In the genomic region with DNA sequence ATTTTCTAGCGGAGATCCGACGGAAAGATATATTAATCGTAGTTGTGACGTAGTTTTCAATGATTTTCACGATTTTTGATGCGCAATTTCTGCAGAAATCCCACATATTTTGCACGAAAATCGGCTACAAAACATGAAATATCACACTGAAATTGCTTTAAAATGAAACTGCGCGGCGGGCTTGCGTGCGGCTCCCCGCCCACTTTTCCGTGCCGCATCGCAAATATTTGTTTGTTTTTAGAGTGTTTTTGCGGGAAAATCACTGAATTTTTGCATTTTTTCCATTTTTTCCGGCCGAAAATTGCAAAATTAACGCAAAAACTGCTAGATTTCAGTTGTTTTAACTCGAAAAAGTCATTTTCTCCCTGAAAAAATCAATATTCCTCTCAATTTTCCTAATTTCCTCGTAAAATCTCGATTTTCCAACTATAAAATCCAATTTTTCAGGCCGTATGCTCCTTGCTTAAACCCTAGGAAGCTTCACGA, we compare ENCODE assay signal across 4 worm cellular contexts.
TF ChIP-seq lines count a peak whose summit lies in the region.

A gene (plus strand): TSS at position 436 of the 486 bp plus-strand sequence.

TF ChIP-seq in whole organism, L2 larva, 48 proteins besides CTCF, POLR2A, EP300 and RAD21:
- TF ChIP-seq ama-1 (optimal IDR thresholded peaks at IDR 0.05; lab: Kevin White, UChicago), result no peak
- TF ChIP-seq mab-5 (tag; optimal IDR thresholded peaks at IDR 0.05; lab: Kevin White, UChicago), result no peak
- no peak for TF ChIP-seq nhr-129 (tag; optimal IDR thresholded peaks at IDR 0.05; lab: Kevin White, UChicago)
- peak; percentile 1 for TF ChIP-seq lin-11 (tag; optimal IDR thresholded peaks at IDR 0.05; lab: Kevin White, UChicago)
- no peak for TF ChIP-seq blmp-1 (tag; optimal IDR thresholded peaks at IDR 0.05; lab: Kevin White, UChicago; ENCODE audit: insufficient read depth)
- TF ChIP-seq unc-55 (GFP tag; optimal IDR thresholded peaks at IDR 0.05; lab: Kevin White, UChicago), result peak; percentile 51
- peak; percentile 30 for TF ChIP-seq F13H6.1 (tag; optimal IDR thresholded peaks at IDR 0.05; lab: Kevin White, UChicago)
- TF ChIP-seq lsy-2 (tag; optimal IDR thresholded peaks at IDR 0.05; lab: Kevin White, UChicago), result peak in 1 of 2 experiments; percentile 7
- TF ChIP-seq mbf-1 (tag; optimal IDR thresholded peaks at IDR 0.05; lab: Kevin White, UChicago), result no peak
- no peak for TF ChIP-seq ztf-11 (tag; optimal IDR thresholded peaks at IDR 0.05; lab: Kevin White, UChicago)
TF ChIP-seq in whole organism, L2 larva: peak in this region for 4.

TF ChIP-seq in whole organism, L4 larva, 104 proteins besides CTCF, POLR2A, EP300 and RAD21 (continues in another document):
- TF ChIP-seq egl-43 (GFP tag; IDR thresholded peaks at IDR 0.05; lab: Robert Waterston, UW) (no peak), ztf-7 (tag; optimal IDR thresholded peaks at IDR 0.05; lab: Kevin White, UChicago) (no peak), gei-8 (GFP tag; optimal IDR thresholded peaks at IDR 0.05; lab: Kevin White, UChicago) (no peak), arid-1 (GFP tag; conservative IDR thresholded peaks at IDR 0.05; lab: Robert Waterston, UW) (no peak), daf-12 (tag; optimal IDR thresholded peaks at IDR 0.05; lab: Kevin White, UChicago) (no peak), madf-9 (GFP tag; conservative IDR thresholded peaks at IDR 0.05; lab: Robert Waterston, UW) (no peak), sdz-12 (GFP tag; optimal IDR thresholded peaks at IDR 0.05; lab: Kevin White, UChicago) (no peak), lin-13 (GFP tag; optimal IDR thresholded peaks at IDR 0.05; lab: Kevin White, UChicago) (peak; percentile 10), unc-39 (tag; optimal IDR thresholded peaks at IDR 0.05; lab: Kevin White, UChicago) (no peak), nhr-10 (tag; optimal IDR thresholded peaks at IDR 0.05; lab: Kevin White, UChicago) (no peak), R02D3.7 (tag; optimal IDR thresholded peaks at IDR 0.05; lab: Kevin White, UChicago) (no peak), dve-1 (tag; optimal IDR thresholded peaks at IDR 0.05; lab: Kevin White, UChicago; ENCODE audit: insufficient read depth) (peak; percentile 18), spr-1 (tag; optimal IDR thresholded peaks at IDR 0.05; lab: Kevin White, UChicago) (no peak), ZK546.5 (tag; optimal IDR thresholded peaks at IDR 0.05; lab: Kevin White, UChicago) (no peak), aha-1 (tag; lab: Kevin White, UChicago) (peak; percentile 51), Y48G9A.11 (GFP tag; IDR thresholded peaks at IDR 0.05; lab: Robert Waterston, UW) (no peak; the same call in 1 of the 2 replicates), hmg-1.1 (GFP tag; IDR thresholded peaks at IDR 0.05; lab: Robert Waterston, UW) (no peak), F10B5.3 (tag; optimal IDR thresholded peaks at IDR 0.05; lab: Kevin White, UChicago) (no peak), daf-16 (GFP tag; optimal IDR thresholded peaks at IDR 0.05; lab: Kevin White, UChicago) (no peak), daf-16 (tag; optimal IDR thresholded peaks at IDR 0.05; lab: Kevin White, UChicago) (peak; percentile 3), nhr-76 (tag; optimal IDR thresholded peaks at IDR 0.05; lab: Kevin White, UChicago) (no peak), lin-29 (GFP tag; IDR thresholded peaks at IDR 0.05; lab: Robert Waterston, UW) (no peak), lin-1 (GFP tag; IDR thresholded peaks at IDR 0.05; lab: Robert Waterston, UW) (no peak), mdl-1 (tag; optimal IDR thresholded peaks at IDR 0.05; lab: Kevin White, UChicago) (no peak), mdt-29 (GFP tag; IDR thresholded peaks at IDR 0.05; lab: Robert Waterston, UW) (no peak), zip-2 (tag; optimal IDR thresholded peaks at IDR 0.05; lab: Kevin White, UChicago) (no peak), spr-3 (GFP tag; optimal IDR thresholded peaks at IDR 0.05; lab: Kevin White, UChicago) (no peak)

TF ChIP-seq in whole organism, late embryonic, 69 proteins besides CTCF, POLR2A, EP300 and RAD21 (continues in another document):
- TF ChIP-seq ceh-2 (tag; optimal IDR thresholded peaks at IDR 0.05; lab: Kevin White, UChicago), result peak; percentile 51
- TF ChIP-seq unc-86 (tag; optimal IDR thresholded peaks at IDR 0.05; lab: Kevin White, UChicago), result peak; percentile 59
- TF ChIP-seq pros-1 (tag; optimal IDR thresholded peaks at IDR 0.05; lab: Kevin White, UChicago), result no peak
- peak; percentile 17 for TF ChIP-seq zip-5 (tag; optimal IDR thresholded peaks at IDR 0.05; lab: Kevin White, UChicago)
- TF ChIP-seq nhr-232 (tag; optimal IDR thresholded peaks at IDR 0.05; lab: Kevin White, UChicago), result peak; percentile 48
- TF ChIP-seq tbx-7 (tag; optimal IDR thresholded peaks at IDR 0.05; lab: Kevin White, UChicago), result no peak
- no peak; the same call in 1 of the 2 replicates for TF ChIP-seq unc-3 (GFP tag; conservative IDR thresholded peaks at IDR 0.05; lab: Robert Waterston, UW)
- peak; percentile 31 for TF ChIP-seq unc-3 (tag; optimal IDR thresholded peaks at IDR 0.05; lab: Kevin White, UChicago)
- no peak for TF ChIP-seq hlh-6 (tag; optimal IDR thresholded peaks at IDR 0.05; lab: Kevin White, UChicago)
- TF ChIP-seq hlh-30 (tag; optimal IDR thresholded peaks at IDR 0.05; lab: Kevin White, UChicago; ENCODE audit: insufficient read depth), result no peak
- peak; percentile 60 for TF ChIP-seq ttx-3 (tag; optimal IDR thresholded peaks at IDR 0.05; lab: Kevin White, UChicago)
- no peak for TF ChIP-seq sdc-2 (tag; optimal IDR thresholded peaks at IDR 0.05; lab: Kevin White, UChicago)
- peak; percentile 56 for TF ChIP-seq C38D4.7 (GFP tag; optimal IDR thresholded peaks at IDR 0.05; lab: Kevin White, UChicago)
- TF ChIP-seq ceh-14 (tag; optimal IDR thresholded peaks at IDR 0.05; lab: Kevin White, UChicago), result peak; percentile 52
- TF ChIP-seq lin-11 (tag; optimal IDR thresholded peaks at IDR 0.05; lab: Kevin White, UChicago), result peak; percentile 60
- peak; percentile 33 for TF ChIP-seq dmd-4 (tag; optimal IDR thresholded peaks at IDR 0.05; lab: Kevin White, UChicago; ENCODE audit: borderline replicate concordance)
- TF ChIP-seq ceh-22 (tag; optimal IDR thresholded peaks at IDR 0.05; lab: Kevin White, UChicago), result no peak
- TF ChIP-seq pha-2 (tag; optimal IDR thresholded peaks at IDR 0.05; lab: Kevin White, UChicago), result peak; percentile 18
- TF ChIP-seq ama-1 (optimal IDR thresholded peaks at IDR 0.05; lab: Kevin White, UChicago), result no peak
- TF ChIP-seq ceh-9 (tag; optimal IDR thresholded peaks at IDR 0.05; lab: Kevin White, UChicago), result no peak
- TF ChIP-seq ceh-30 (tag; optimal IDR thresholded peaks at IDR 0.05; lab: Kevin White, UChicago), result no peak
- TF ChIP-seq nfya-1 (tag; optimal IDR thresholded peaks at IDR 0.05; lab: Kevin White, UChicago), result peak; percentile 7
- no peak for TF ChIP-seq odd-2 (tag; optimal IDR thresholded peaks at IDR 0.05; lab: Kevin White, UChicago)
- TF ChIP-seq K02D7.2 (tag; optimal IDR thresholded peaks at IDR 0.05; lab: Kevin White, UChicago), result peak; percentile 43
- TF ChIP-seq lim-6 (tag; optimal IDR thresholded peaks at IDR 0.05; lab: Kevin White, UChicago), result no peak
- TF ChIP-seq ceh-6 (GFP tag; optimal IDR thresholded peaks at IDR 0.05; lab: Kevin White, UChicago), result peak; percentile 76
- TF ChIP-seq ceh-19 (GFP tag; optimal IDR thresholded peaks at IDR 0.05; lab: Kevin White, UChicago), result peak; percentile 2

TF ChIP-seq in whole organism, mixed stage, embryonic, 35 proteins besides CTCF, POLR2A, EP300 and RAD21:
- no peak for TF ChIP-seq unc-39 (tag; optimal IDR thresholded peaks at IDR 0.05; lab: Kevin White, UChicago)
- TF ChIP-seq ceh-43 (GFP tag; optimal IDR thresholded peaks at IDR 0.05; lab: Kevin White, UChicago), result peak; percentile 57
- TF ChIP-seq mep-1 (tag; optimal IDR thresholded peaks at IDR 0.05; lab: Kevin White, UChicago), result peak; percentile 55
- peak; percentile 34 for TF ChIP-seq unc-120 (tag; optimal IDR thresholded peaks at IDR 0.05; lab: Kevin White, UChicago; ENCODE audit: poor library complexity, severe bottlenecking)
- TF ChIP-seq blmp-1 (tag; optimal IDR thresholded peaks at IDR 0.05; lab: Kevin White, UChicago), result peak; percentile 4
- peak; percentile 43 for TF ChIP-seq lin-32 (GFP tag; optimal IDR thresholded peaks at IDR 0.05; lab: Kevin White, UChicago)
- peak; percentile 15 for TF ChIP-seq ces-1 (GFP tag; optimal IDR thresholded peaks at IDR 0.05; lab: Kevin White, UChicago)
- TF ChIP-seq unc-62 (GFP tag; optimal IDR thresholded peaks at IDR 0.05; lab: Kevin White, UChicago), result peak; percentile 8
- peak; percentile 32 for TF ChIP-seq ham-2 (GFP tag; optimal IDR thresholded peaks at IDR 0.05; lab: Kevin White, UChicago)
- TF ChIP-seq drap-1 (GFP tag; optimal IDR thresholded peaks at IDR 0.05; lab: Kevin White, UChicago), result peak; percentile 69
- TF ChIP-seq elt-1 (tag; optimal IDR thresholded peaks at IDR 0.05; lab: Kevin White, UChicago; ENCODE audit: borderline replicate concordance, insufficient read depth), result no peak
- TF ChIP-seq cnd-1 (tag; optimal IDR thresholded peaks at IDR 0.05; lab: Kevin White, UChicago), result peak; percentile 22
- no peak for TF ChIP-seq lsy-2 (tag; optimal IDR thresholded peaks at IDR 0.05; lab: Kevin White, UChicago)
- peak; percentile 77 for TF ChIP-seq mls-2 (tag; optimal IDR thresholded peaks at IDR 0.05; lab: Kevin White, UChicago)
- no peak for TF ChIP-seq nhr-237 (tag; optimal IDR thresholded peaks at IDR 0.05; lab: Kevin White, UChicago)
- peak; percentile 40 for TF ChIP-seq sem-2 (GFP tag; optimal IDR thresholded peaks at IDR 0.05; lab: Kevin White, UChicago)
- TF ChIP-seq sptf-1 (tag; optimal IDR thresholded peaks at IDR 0.05; lab: Kevin White, UChicago), result peak; percentile 82
- TF ChIP-seq bed-3 (GFP tag; optimal IDR thresholded peaks at IDR 0.05; lab: Kevin White, UChicago), result peak; percentile 29
- no peak for TF ChIP-seq mab-5 (tag; optimal IDR thresholded peaks at IDR 0.05; lab: Kevin White, UChicago)
- TF ChIP-seq pha-4 (tag; optimal IDR thresholded peaks at IDR 0.05; lab: Kevin White, UChicago), result peak; percentile 1
- TF ChIP-seq M03D4.4 (tag; optimal IDR thresholded peaks at IDR 0.05; lab: Kevin White, UChicago), result peak; percentile 80
- TF ChIP-seq tbx-8 (GFP tag; optimal IDR thresholded peaks at IDR 0.05; lab: Kevin White, UChicago), result peak; percentile 8
- TF ChIP-seq lin-13 (tag; optimal IDR thresholded peaks at IDR 0.05; lab: Kevin White, UChicago), result peak; percentile 0
